Worm (Caenorhabditis elegans): ENCODE data around the gene K10H10.6.

Gene K10H10.6

ce11 chrII:14492592-14493196 lies 10.4 kb upstream of the K10H10.6 start:
- TF ChIP-seq ceh-90 (tag; optimal IDR thresholded peaks at IDR 0.05) (no peak), lin-39 (tag; optimal IDR thresholded peaks at IDR 0.05) (no peak), pag-3 (tag; optimal IDR thresholded peaks at IDR 0.05; ENCODE audit: borderline replicate concordance, insufficient read depth) (no peak), vab-15 (tag; optimal IDR thresholded peaks at IDR 0.05) (no peak), ceh-82 (tag; optimal IDR thresholded peaks at IDR 0.05) (no peak), ces-1 (GFP tag; optimal IDR thresholded peaks at IDR 0.05) (no peak)

- TF ChIP-seq pqm-1 (tag; optimal IDR thresholded peaks at IDR 0.05) (no peak), lin-35 (GFP tag; optimal IDR thresholded peaks at IDR 0.05) (no peak), nhr-19 (GFP tag; conservative IDR thresholded peaks at IDR 0.05) (no peak), lin-14 (GFP tag; optimal IDR thresholded peaks at IDR 0.05) (no peak), hpl-2 (GFP tag; optimal IDR thresholded peaks at IDR 0.05) (no peak), fos-1 (tag; optimal IDR thresholded peaks at IDR 0.05) (no peak), elt-2 (tag; optimal IDR thresholded peaks at IDR 0.05) (no peak), unc-130 (tag; optimal IDR thresholded peaks at IDR 0.05) (no peak), nhr-90 (tag; optimal IDR thresholded peaks at IDR 0.05; ENCODE audit: poor library complexity) (no peak), nhr-237 (tag; optimal IDR thresholded peaks at IDR 0.05) (no peak), pax-3 (tag; optimal IDR thresholded peaks at IDR 0.05) (no peak), hlh-4 (tag; optimal IDR thresholded peaks at IDR 0.05) (no peak), ztf-11 (tag; optimal IDR thresholded peaks at IDR 0.05) (no peak), isw-1 (GFP tag; IDR thresholded peaks at IDR 0.05) (no peak), dsc-1 (tag; optimal IDR thresholded peaks at IDR 0.05) (no peak)
Observed at ce11 chrII:14494014-14494413, 9.1 kb upstream of the K10H10.6 start.

- TF ChIP-seq pax-3 (tag; optimal IDR thresholded peaks at IDR 0.05) = no peak
- no peak for TF ChIP-seq alr-1 (tag; optimal IDR thresholded peaks at IDR 0.05; ENCODE audit: borderline replicate concordance)
- TF ChIP-seq irx-1 (tag; optimal IDR thresholded peaks at IDR 0.05) = no peak
Observed at ce11 chrII:14494414-14494463, 8.9 kb upstream of the K10H10.6 start, which contains the start of gene cysl-2. TSS of gene cysl-2 (minus strand) at chrII:14494451.

ce11 chrII:14494464-14494863 lies 8.6 kb upstream of the K10H10.6 start:
- TF ChIP-seq efl-3 (GFP tag; optimal IDR thresholded peaks at IDR 0.05) (no peak), blmp-1 (tag; optimal IDR thresholded peaks at IDR 0.05) (peak; percentile 33), pax-3 (tag; optimal IDR thresholded peaks at IDR 0.05) (no peak), fkh-8 (tag; optimal IDR thresholded peaks at IDR 0.05) (no peak), lir-3 (tag; optimal IDR thresholded peaks at IDR 0.05; ENCODE audit: poor library complexity) (no peak), unc-86 (tag; optimal IDR thresholded peaks at IDR 0.05) (no peak), nhr-20 (tag; optimal IDR thresholded peaks at IDR 0.05) (peak; percentile 2), unc-30 (tag; optimal IDR thresholded peaks at IDR 0.05) (no peak), ets-5 (GFP tag; IDR thresholded peaks at IDR 0.05) (no peak), elt-2 (tag; optimal IDR thresholded peaks at IDR 0.05) (peak; percentile 49), unc-130 (tag; optimal IDR thresholded peaks at IDR 0.05) (no peak), tlp-1 (tag; optimal IDR thresholded peaks at IDR 0.05) (no peak), skn-1 (tag; optimal IDR thresholded peaks at IDR 0.05) (peak; percentile 30), fos-1 (tag; optimal IDR thresholded peaks at IDR 0.05) (no peak), nhr-85 (tag) (peak; percentile 76), elt-3 (tag; optimal IDR thresholded peaks at IDR 0.05) (peak in 1 of 6 experiments; percentile 2), nhr-47 (tag; optimal IDR thresholded peaks at IDR 0.05) (no peak), ama-1 (optimal IDR thresholded peaks at IDR 0.05) (no peak), lin-14 (GFP tag; optimal IDR thresholded peaks at IDR 0.05) (peak; percentile 19)

Measured in whole organism, L1 larva.